Worm (Caenorhabditis elegans) whole organism, L1 larva: ENCODE data around the gene wrt-7.
A peak's percentile ranks its signal among the peaks of the same experiment; 100 is the strongest.

Source experiments
- C34B4.2 ChIP-seq: sonication (generic microtip); optimal IDR thresholded peaks from 2 replicates; lab custom pipeline; 2017; ENCODE audit warnings: mild to moderate bottlenecking, missing genetic modification characterization, missing compliant biosample characterization
- F16B12.6 ChIP-seq: fragments of 150-350 bp; optimal IDR thresholded peaks from 2 replicates; lab custom pipeline; 2014; ENCODE audit warnings: missing biosample characterization, missing genetic modification characterization
- alr-1 ChIP-seq: fragments of 200-800 bp; sonication (Bioruptor generic); optimal IDR thresholded peaks from 2 replicates; lab custom pipeline; 2018; ENCODE audit warnings: borderline replicate concordance, mild to moderate bottlenecking, missing genetic modification characterization, missing compliant biosample characterization
- aly-2 ChIP-seq: fragments of 150-350 bp; optimal IDR thresholded peaks from 2 replicates; lab custom pipeline; 2014; ENCODE audit warnings: missing biosample characterization, missing genetic modification characterization
- ceh-63 ChIP-seq: fragments of 200-800 bp; sonication (Bioruptor generic); optimal IDR thresholded peaks from 2 replicates; lab custom pipeline; 2018; ENCODE audit warnings: mild to moderate bottlenecking, missing genetic modification characterization, missing compliant biosample characterization
- ces-1 ChIP-seq: fragments of 150-350 bp; optimal IDR thresholded peaks from 2 replicates; lab custom pipeline; 2014; ENCODE audit warnings: missing biosample characterization, missing genetic modification reagents, missing genetic modification characterization
- dpl-1 ChIP-seq, 3 experiments: fragments of 150-350 bp in 2 of 3; sonication (generic microtip) in 1 of 3; optimal IDR thresholded peaks; 2 replicates each; lab custom pipeline; 2014 to 2017; ENCODE audit warnings: missing biosample characterization in 3 of 3, missing genetic modification characterization in 3 of 3, missing genetic modification reagents in 3 of 3
- elt-2 ChIP-seq: sonication (generic microtip); optimal IDR thresholded peaks from 2 replicates; lab custom pipeline; 2016; ENCODE audit warnings: missing genetic modification characterization, mild to moderate bottlenecking, inconsistent platforms, missing compliant biosample characterization, missing genetic modification reagents
- ets-5 ChIP-seq: fragments of 200-800 bp; sonication (Bioruptor generic); IDR thresholded peaks from 2 replicates; pipeline ENCODE4 v1.3.6; 2022; ENCODE audit warnings: missing genetic modification characterization, missing compliant biosample characterization
- fkh-10 ChIP-seq: sonication (generic microtip); optimal IDR thresholded peaks from 2 replicates; lab custom pipeline; 2017; ENCODE audit warnings: missing biosample characterization, missing genetic modification reagents, missing genetic modification characterization
- fkh-4 ChIP-seq: sonication (generic microtip); optimal IDR thresholded peaks from 2 replicates; lab custom pipeline; 2016; ENCODE audit warnings: missing compliant biosample characterization, missing genetic modification characterization, borderline replicate concordance
- fkh-8 ChIP-seq: sonication (generic microtip); optimal IDR thresholded peaks from 2 replicates; lab custom pipeline; 2016; ENCODE audit warnings: mild to moderate bottlenecking, missing genetic modification characterization, missing compliant biosample characterization
- fos-1 ChIP-seq: fragments of 150-350 bp; optimal IDR thresholded peaks from 2 replicates; lab custom pipeline; 2014; ENCODE audit warnings: missing biosample characterization, missing genetic modification characterization
- hlh-17 ChIP-seq: fragments of 200-800 bp; sonication (Bioruptor generic); optimal IDR thresholded peaks from 2 replicates; lab custom pipeline; 2018; ENCODE audit warnings: missing genetic modification characterization, mild to moderate bottlenecking, missing compliant biosample characterization, moderate library complexity, borderline replicate concordance
- hlh-4 ChIP-seq: sonication (generic microtip); optimal IDR thresholded peaks from 2 replicates; lab custom pipeline; 2016; ENCODE audit warnings: mild to moderate bottlenecking, missing genetic modification characterization, missing compliant biosample characterization
- lin-13 ChIP-seq: fragments of 150-350 bp; optimal IDR thresholded peaks from 2 replicates; lab custom pipeline; 2014; ENCODE audit warnings: missing biosample characterization, missing genetic modification reagents, missing genetic modification characterization
- lin-39 ChIP-seq: fragments of 150-350 bp; optimal IDR thresholded peaks from 2 replicates; lab custom pipeline; 2014; ENCODE audit warnings: missing biosample characterization, missing genetic modification reagents, missing genetic modification characterization
- mab-9 ChIP-seq: fragments of 200-800 bp; sonication (Bioruptor generic); IDR thresholded peaks from 2 replicates; pipeline ENCODE4 v1.3.6; 2022; ENCODE audit warnings: missing genetic modification reagents, missing genetic modification characterization, missing compliant biosample characterization
- nhr-11 ChIP-seq: fragments of 150-350 bp; optimal IDR thresholded peaks from 2 replicates; lab custom pipeline; 2014; ENCODE audit warnings: missing biosample characterization, missing genetic modification characterization
- nhr-28 ChIP-seq: fragments of 150-350 bp; optimal IDR thresholded peaks from 2 replicates; lab custom pipeline; 2014; ENCODE audit warnings: missing biosample characterization, missing genetic modification characterization
- nhr-47 ChIP-seq: sonication (generic microtip); optimal IDR thresholded peaks from 2 replicates; lab custom pipeline; 2016; ENCODE audit warnings: mild to moderate bottlenecking, missing genetic modification characterization, moderate library complexity, missing compliant biosample characterization
- nhr-71 ChIP-seq: sonication (generic microtip); optimal IDR thresholded peaks from 2 replicates; lab custom pipeline; 2016; ENCODE audit warnings: mild to moderate bottlenecking, missing genetic modification characterization, moderate library complexity, missing compliant biosample characterization
- nhr-76 ChIP-seq: sonication (generic microtip); optimal IDR thresholded peaks from 2 replicates; lab custom pipeline; 2017; ENCODE audit warnings: missing biosample characterization, missing genetic modification characterization
- nhr-85 ChIP-seq: sonication (generic microtip); peaks from one replicate; lab custom pipeline; 2016; ENCODE audit warnings: missing genetic modification characterization, inconsistent platforms, missing compliant biosample characterization
- nhr-90 ChIP-seq: sonication (generic microtip); optimal IDR thresholded peaks from 2 replicates; lab custom pipeline; 2016; ENCODE audit warnings: mild to moderate bottlenecking, missing genetic modification characterization, missing compliant biosample characterization; ENCODE audit not compliant: poor library complexity
- pqm-1 ChIP-seq: sonication (generic microtip); optimal IDR thresholded peaks from 3 replicates; lab custom pipeline; 2017; ENCODE audit warnings: missing biosample characterization, missing genetic modification characterization
- rnt-1 ChIP-seq: sonication (generic microtip); optimal IDR thresholded peaks from 2 replicates; lab custom pipeline; 2016; ENCODE audit warnings: mild to moderate bottlenecking, missing genetic modification characterization, moderate library complexity, missing compliant biosample characterization
- skn-1 ChIP-seq: fragments of 150-350 bp; optimal IDR thresholded peaks from 2 replicates; lab custom pipeline; 2014; ENCODE audit warnings: missing biosample characterization, missing genetic modification characterization
- snpc-4 ChIP-seq: fragments of 150-350 bp; optimal IDR thresholded peaks from 2 replicates; lab custom pipeline; 2014; ENCODE audit warnings: missing biosample characterization, missing genetic modification characterization
- snu-23 ChIP-seq: sonication (generic microtip); optimal IDR thresholded peaks from 2 replicates; lab custom pipeline; 2016; ENCODE audit warnings: missing genetic modification characterization, missing compliant biosample characterization
- tbx-2 ChIP-seq: sonication (generic microtip); optimal IDR thresholded peaks from 2 replicates; lab custom pipeline; 2016; ENCODE audit warnings: missing genetic modification characterization, missing compliant biosample characterization
- zag-1 ChIP-seq: fragments of 150-350 bp; optimal IDR thresholded peaks from 2 replicates; lab custom pipeline; 2014; ENCODE audit warnings: missing biosample characterization, missing genetic modification characterization
- ztf-4 ChIP-seq: fragments of 150-350 bp; optimal IDR thresholded peaks from 2 replicates; lab custom pipeline; 2014; ENCODE audit warnings: missing biosample characterization, missing genetic modification characterization

wrt-7 gene

ce11 chrV:15315827-15316527 lies 21.3 kb downstream of the wrt-7 start, which contains the start of the genes srt-22 and nhr-246:
srt-22 (minus strand) TSS chrV:15315927.
nhr-246 (plus strand) TSS chrV:15316477.
- TF ChIP-seq nhr-28 (tag; lab: Kevin White, UChicago), result no peak
- no peak for TF ChIP-seq snu-23 (GFP tag; lab: Kevin White, UChicago)
- TF ChIP-seq fkh-4 (tag; lab: Kevin White, UChicago), result no peak
- no peak for TF ChIP-seq hlh-17 (GFP tag; lab: Kevin White, UChicago)
- peak; percentile 11 for TF ChIP-seq elt-2 (tag; lab: Kevin White, UChicago)
- no peak for TF ChIP-seq C34B4.2 (tag; lab: Kevin White, UChicago)

ce11 chrV:15313529-15313928 lies 23.8 kb downstream of the wrt-7 start:
- TF ChIP-seq ces-1 (GFP tag; lab: Kevin White, UChicago), result no peak
- TF ChIP-seq snpc-4, result no peak
- no peak for TF ChIP-seq mab-9 (GFP tag; lab: Robert Waterston, UW)
- TF ChIP-seq elt-2 (tag; lab: Kevin White, UChicago), result no peak
- no peak for TF ChIP-seq alr-1 (tag; lab: Kevin White, UChicago)
- TF ChIP-seq pqm-1 (tag; lab: Kevin White, UChicago), result no peak
- no peak for TF ChIP-seq nhr-76 (tag; lab: Kevin White, UChicago)
- TF ChIP-seq tbx-2 (tag; lab: Kevin White, UChicago), result no peak
- no peak for TF ChIP-seq nhr-11 (tag; lab: Kevin White, UChicago)
- TF ChIP-seq lin-39, result no peak

ce11 chrV:15310780-15311179 lies 26.5 kb downstream of the wrt-7 start, which contains the start of gene irld-62:
irld-62 (plus strand) TSS chrV:15311080.
- no peak for TF ChIP-seq ceh-63 (GFP tag; lab: Kevin White, UChicago)
- TF ChIP-seq nhr-90 (tag; lab: Kevin White, UChicago), result no peak
- TF ChIP-seq rnt-1, result no peak
- TF ChIP-seq ztf-4 (tag; lab: Kevin White, UChicago), result no peak
- no peak for TF ChIP-seq fos-1 (tag; lab: Kevin White, UChicago)
- no peak for TF ChIP-seq nhr-28 (tag; lab: Kevin White, UChicago)
- TF ChIP-seq elt-2 (tag; lab: Kevin White, UChicago), result no peak
- no peak for TF ChIP-seq ets-5 (GFP tag; lab: Robert Waterston, UW)
- TF ChIP-seq dpl-1 (GFP tag; optimal IDR thresholded peaks at IDR 0.05; lab: Kevin White, UChicago), result no peak
- no peak for TF ChIP-seq F16B12.6
- no peak for TF ChIP-seq fkh-10 (GFP tag; lab: Kevin White, UChicago)
- TF ChIP-seq ces-1 (GFP tag; lab: Kevin White, UChicago), result no peak
- no peak for TF ChIP-seq lin-13
- no peak for TF ChIP-seq snu-23 (GFP tag; lab: Kevin White, UChicago)
- TF ChIP-seq lin-39, result no peak
- TF ChIP-seq nhr-85 (tag; lab: Kevin White, UChicago), result no peak
- TF ChIP-seq nhr-11 (tag; lab: Kevin White, UChicago), result no peak
- no peak for TF ChIP-seq zag-1 (tag; lab: Kevin White, UChicago)

DNA sequence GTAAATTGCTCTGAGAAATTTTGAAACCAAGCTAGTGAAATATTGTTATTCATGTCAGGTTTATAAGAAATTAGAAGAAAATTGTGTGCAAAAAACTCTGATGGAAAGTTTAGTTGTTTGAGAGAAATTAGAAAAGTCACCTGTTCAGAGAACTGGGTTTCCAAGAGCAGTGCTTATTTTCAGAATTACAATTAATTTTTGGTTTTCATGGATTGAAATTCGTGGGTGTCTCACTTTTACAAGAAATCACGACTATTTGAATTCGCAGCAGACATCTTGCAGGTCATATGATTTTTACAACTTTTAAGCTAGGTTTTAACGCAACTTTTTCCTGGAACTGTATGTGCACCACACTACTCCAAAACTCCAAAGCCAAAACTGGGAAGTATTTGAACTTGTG lies 28.3 kb downstream of the wrt-7 start, which contains the start of gene srz-10:
TSS of gene srz-10 (minus strand) at position 88 of the 400 bp plus-strand sequence.
- TF ChIP-seq aly-2 (no peak), hlh-4 (tag; lab: Kevin White, UChicago) (peak; percentile 98), skn-1 (no peak), nhr-47 (peak; percentile 42), fkh-8 (tag; lab: Kevin White, UChicago) (peak; percentile 64), nhr-71 (tag; lab: Kevin White, UChicago) (peak; percentile 47), C34B4.2 (tag; lab: Kevin White, UChicago) (no peak)
